Worm (Caenorhabditis elegans) whole organism, mixed stage, embryonic: Measurements from ENCODE around the gene ugt-6.

Experiments used
- M03D4.4 ChIP-seq: sonication (generic microtip); optimal IDR thresholded peaks from 2 replicates; lab custom pipeline; 2017; ENCODE audit warnings: mild to moderate bottlenecking, missing genetic modification characterization, missing compliant biosample characterization
- cnd-1 ChIP-seq: fragments of 200-800 bp; sonication (Bioruptor generic); optimal IDR thresholded peaks from 2 replicates; lab custom pipeline; 2018; ENCODE audit warnings: mild to moderate bottlenecking, missing genetic modification characterization, missing compliant biosample characterization
- lsy-2 ChIP-seq: fragments of 150-350 bp; optimal IDR thresholded peaks from 2 replicates; lab custom pipeline; 2014; ENCODE audit warnings: missing biosample characterization, missing genetic modification characterization
- mls-2 ChIP-seq: sonication (generic microtip); optimal IDR thresholded peaks from 2 replicates; lab custom pipeline; 2016; ENCODE audit warnings: mild to moderate bottlenecking, missing genetic modification characterization, moderate library complexity, missing compliant biosample characterization
- nhr-2 ChIP-seq: fragments of 150-350 bp; optimal IDR thresholded peaks from 2 replicates; lab custom pipeline; 2014; ENCODE audit warnings: missing biosample characterization, missing genetic modification characterization
- nhr-76 ChIP-seq: sonication (generic microtip); optimal IDR thresholded peaks from 2 replicates; lab custom pipeline; 2017; ENCODE audit warnings: missing biosample characterization, missing genetic modification characterization
- snpc-4 ChIP-seq: fragments of 150-350 bp; optimal IDR thresholded peaks from 2 replicates; lab custom pipeline; 2014; ENCODE audit warnings: missing biosample characterization, missing genetic modification characterization
- tbx-8 ChIP-seq: fragments of 200-800 bp; sonication (Bioruptor generic); optimal IDR thresholded peaks from 2 replicates; lab custom pipeline; 2018; ENCODE audit warnings: mild to moderate bottlenecking, missing genetic modification characterization, moderate library complexity, missing compliant biosample characterization
- unc-120 ChIP-seq: sonication (generic microtip); optimal IDR thresholded peaks from 2 replicates; lab custom pipeline; 2017; ENCODE audit warnings: missing genetic modification characterization, missing compliant biosample characterization; ENCODE audit not compliant: poor library complexity, severe bottlenecking
- unc-62 ChIP-seq: fragments of 150-350 bp; optimal IDR thresholded peaks from 2 replicates; lab custom pipeline; 2014; ENCODE audit warnings: missing biosample characterization, missing genetic modification reagents, missing genetic modification characterization

DNA sequence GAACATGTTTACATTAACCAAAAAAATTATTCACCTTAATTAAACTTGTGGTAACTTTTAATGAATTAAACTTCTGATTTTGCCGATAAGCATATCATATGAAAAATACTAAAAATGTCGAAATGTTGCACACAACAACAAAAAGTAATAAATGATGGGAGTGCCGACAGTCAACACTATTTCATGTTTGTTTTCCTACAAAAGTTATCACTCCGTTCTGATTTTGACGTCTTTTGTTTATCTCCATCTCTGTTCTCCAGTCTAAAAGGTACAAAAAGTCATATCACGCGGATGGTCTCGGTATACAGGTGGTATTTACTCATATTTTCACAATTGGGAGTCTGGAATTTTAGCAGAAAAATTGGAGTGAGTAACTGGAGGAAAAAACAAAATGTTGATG lies 17.4 kb upstream of the ugt-6 start:
- TF ChIP-seq cnd-1 (tag; lab: Kevin White, UChicago) (no peak), lsy-2 (tag; lab: Kevin White, UChicago) (no peak), unc-120 (tag; lab: Kevin White, UChicago) (no peak), nhr-2 (tag; lab: Kevin White, UChicago) (no peak), unc-62 (no peak), snpc-4 (tag; lab: Kevin White, UChicago) (no peak), mls-2 (no peak), M03D4.4 (no peak), nhr-76 (tag; lab: Kevin White, UChicago) (no peak), tbx-8 (no peak)
